Worm (Caenorhabditis elegans): ENCODE results near the gene F43G6.16.

The F43G6.16 gene

ce11 chrII:11753186-11753585, 29.2 kb downstream of the F43G6.16 start:
- TF ChIP-seq snpc-4 (tag; optimal IDR thresholded peaks at IDR 0.05) (peak; percentile 58), fkh-10 (GFP tag; optimal IDR thresholded peaks at IDR 0.05) (no peak)

- TF ChIP-seq sea-2 (GFP tag; optimal IDR thresholded peaks at IDR 0.05) (peak; percentile 56), snpc-4 (tag; optimal IDR thresholded peaks at IDR 0.05) (no peak), jun-1 (tag; optimal IDR thresholded peaks at IDR 0.05) (no peak), unc-62 (GFP tag; optimal IDR thresholded peaks at IDR 0.05) (peak; percentile 33), ceh-82 (tag; optimal IDR thresholded peaks at IDR 0.05) (no peak), nhr-23 (tag; optimal IDR thresholded peaks at IDR 0.05) (no peak), nhr-11 (tag; optimal IDR thresholded peaks at IDR 0.05) (no peak), ceh-28 (tag; optimal IDR thresholded peaks at IDR 0.05) (no peak), lsy-12 (tag; optimal IDR thresholded peaks at IDR 0.05) (no peak), nhr-43 (tag; optimal IDR thresholded peaks at IDR 0.05; ENCODE audit: poor library complexity, severe bottlenecking) (no peak), elt-1 (tag; optimal IDR thresholded peaks at IDR 0.05) (no peak), nhr-12 (tag; optimal IDR thresholded peaks at IDR 0.05) (no peak), nfya-1 (tag; optimal IDR thresholded peaks at IDR 0.05; ENCODE audit: insufficient read depth) (peak; percentile 72), nhr-77 (tag; optimal IDR thresholded peaks at IDR 0.05) (no peak), fos-1 (tag; optimal IDR thresholded peaks at IDR 0.05) (no peak), nhr-237 (tag; optimal IDR thresholded peaks at IDR 0.05) (no peak), elt-3 (tag; optimal IDR thresholded peaks at IDR 0.05) (no peak), hmg-11 (tag; optimal IDR thresholded peaks at IDR 0.05) (peak; percentile 68), lin-39 (tag; optimal IDR thresholded peaks at IDR 0.05) (peak; percentile 52), ama-1 (optimal IDR thresholded peaks at IDR 0.05) (no peak), tbx-2 (tag; optimal IDR thresholded peaks at IDR 0.05) (no peak), lin-15B (tag; optimal IDR thresholded peaks at IDR 0.05) (peak; percentile 29), pqm-1 (tag; optimal IDR thresholded peaks at IDR 0.05) (no peak), ZK546.5 (tag; optimal IDR thresholded peaks at IDR 0.05) (no peak)
Observed at ce11 chrII:11751615-11752174, 30.7 kb downstream of the F43G6.16 start.

- TF ChIP-seq nhr-11 (tag; optimal IDR thresholded peaks at IDR 0.05) (peak; percentile 66), ceh-16 (tag; optimal IDR thresholded peaks at IDR 0.05) (no peak), zag-1 (tag; optimal IDR thresholded peaks at IDR 0.05) (peak; percentile 0), ztf-4 (tag; optimal IDR thresholded peaks at IDR 0.05) (no peak), ztf-11 (tag; optimal IDR thresholded peaks at IDR 0.05) (no peak), skn-1 (tag; optimal IDR thresholded peaks at IDR 0.05) (peak; percentile 69), pqm-1 (tag; optimal IDR thresholded peaks at IDR 0.05) (peak; percentile 47), jun-1 (tag; optimal IDR thresholded peaks at IDR 0.05) (peak; percentile 93), eor-1 (tag; optimal IDR thresholded peaks at IDR 0.05) (no peak), nhr-67 (tag; optimal IDR thresholded peaks at IDR 0.05) (no peak), nhr-76 (tag; optimal IDR thresholded peaks at IDR 0.05) (no peak), fos-1 (tag; optimal IDR thresholded peaks at IDR 0.05) (peak; percentile 67), fkh-10 (GFP tag; optimal IDR thresholded peaks at IDR 0.05) (peak; percentile 46), nhr-28 (tag; optimal IDR thresholded peaks at IDR 0.05) (no peak), elt-2 (tag; optimal IDR thresholded peaks at IDR 0.05) (peak; percentile 83), nhr-77 (tag; optimal IDR thresholded peaks at IDR 0.05) (no peak), ceh-9 (tag; optimal IDR thresholded peaks at IDR 0.05) (no peak), tbx-2 (tag; optimal IDR thresholded peaks at IDR 0.05) (peak; percentile 75), nhr-25 (tag; optimal IDR thresholded peaks at IDR 0.05) (peak; percentile 49), ama-1 (optimal IDR thresholded peaks at IDR 0.05) (no peak), egl-27 (tag; optimal IDR thresholded peaks at IDR 0.05) (no peak), unc-39 (tag; optimal IDR thresholded peaks at IDR 0.05) (no peak), daf-12 (tag; optimal IDR thresholded peaks at IDR 0.05) (no peak), fkh-2 (tag; optimal IDR thresholded peaks at IDR 0.05) (no peak), R02D3.7 (tag; optimal IDR thresholded peaks at IDR 0.05) (peak; percentile 51), nhr-237 (tag; optimal IDR thresholded peaks at IDR 0.05) (no peak), mdl-1 (tag; optimal IDR thresholded peaks at IDR 0.05) (peak; percentile 48), sea-2 (GFP tag; optimal IDR thresholded peaks at IDR 0.05) (peak; percentile 68), elt-1 (tag; optimal IDR thresholded peaks at IDR 0.05) (no peak), nhr-12 (tag; optimal IDR thresholded peaks at IDR 0.05) (no peak), hmg-11 (tag; optimal IDR thresholded peaks at IDR 0.05) (peak; percentile 96), egl-5 (tag; optimal IDR thresholded peaks at IDR 0.05) (peak; percentile 90), ZK546.5 (tag; optimal IDR thresholded peaks at IDR 0.05) (no peak), nhr-23 (tag; optimal IDR thresholded peaks at IDR 0.05) (peak; percentile 61), lin-15B (tag; optimal IDR thresholded peaks at IDR 0.05) (peak; percentile 20), nfya-1 (tag; optimal IDR thresholded peaks at IDR 0.05; ENCODE audit: insufficient read depth) (peak; percentile 98), aly-2 (tag; optimal IDR thresholded peaks at IDR 0.05) (no peak), nhr-43 (tag; optimal IDR thresholded peaks at IDR 0.05; ENCODE audit: poor library complexity, severe bottlenecking) (peak; percentile 39), lsy-12 (tag; optimal IDR thresholded peaks at IDR 0.05) (no peak), lin-39 (tag; optimal IDR thresholded peaks at IDR 0.05) (peak; percentile 89), ceh-82 (tag; optimal IDR thresholded peaks at IDR 0.05) (peak; percentile 25), unc-62 (GFP tag; optimal IDR thresholded peaks at IDR 0.05) (peak; percentile 6), snpc-4 (tag; optimal IDR thresholded peaks at IDR 0.05) (peak; percentile 50)
Observed at ce11 chrII:11749490-11750172, 32.8 kb downstream of the F43G6.16 start.

Measured in whole organism, L3 larva.